Fruit fly (Drosophila melanogaster): ENCODE measurements around the gene CG33159.

The CG33159 gene

dm6 chr3L:3222643-3223389, 18.6 kb upstream of the CG33159 start, which contains the start of the genes RpL28 and eIF1 (continued):
- TF ChIP-seq CG2889 (GFP tag; IDR thresholded peaks at IDR 0.05), result peak; percentile 61; the same call in 2 of the 3 replicates
- peak; percentile 84 for TF ChIP-seq ap (GFP tag; IDR thresholded peaks at IDR 0.05)
- TF ChIP-seq pum (GFP tag; optimal IDR thresholded peaks at IDR 0.05), result peak; percentile 85
- peak in 1 of 3 experiments; percentile 79 for TF ChIP-seq lola (GFP tag; optimal IDR thresholded peaks at IDR 0.05)
- peak; percentile 95 for TF ChIP-seq CG11456 (GFP tag; IDR thresholded peaks at IDR 0.05)
- TF ChIP-seq ara (GFP tag; IDR thresholded peaks at IDR 0.05), result peak; percentile 84
- TF ChIP-seq dimm (GFP tag; IDR thresholded peaks at IDR 0.05), result 0 out of 2 replicates have a peak, but pooled peaks have one; percentile 17
- TF ChIP-seq CG14441 (GFP tag; IDR thresholded peaks at IDR 0.05), result peak; percentile 87
- no peak for TF ChIP-seq dan (GFP tag; IDR thresholded peaks at IDR 0.05)
- TF ChIP-seq CG17802 (tag; optimal IDR thresholded peaks at IDR 0.05), result peak; percentile 89
- TF ChIP-seq CG4730 (GFP tag; IDR thresholded peaks at IDR 0.05), result peak; percentile 69
- peak; percentile 88 for TF ChIP-seq Scr (GFP tag; IDR thresholded peaks at IDR 0.05; ENCODE audit: partially characterized antibody)
- peak; percentile 40 for TF ChIP-seq CG7745 (tag; optimal IDR thresholded peaks at IDR 0.05)
- TF ChIP-seq nom (GFP tag; optimal IDR thresholded peaks at IDR 0.05), result peak; percentile 86
- TF ChIP-seq CG8924 (tag; optimal IDR thresholded peaks at IDR 0.05), result peak; percentile 81
- peak; percentile 54 for TF ChIP-seq CG8765 (GFP tag; IDR thresholded peaks at IDR 0.05)
- TF ChIP-seq ind (GFP tag; optimal IDR thresholded peaks at IDR 0.05), result peak; percentile 80
- peak; percentile 54; the same call in 1 of the 2 replicates for TF ChIP-seq CG17612 (GFP tag; IDR thresholded peaks at IDR 0.05)
- peak; percentile 60 for TF ChIP-seq ERR (GFP tag; optimal IDR thresholded peaks at IDR 0.05)
- peak; percentile 85 for TF ChIP-seq CG12236 (GFP tag; optimal IDR thresholded peaks at IDR 0.05)
- TF ChIP-seq CG12071 (GFP tag; optimal IDR thresholded peaks at IDR 0.05), result peak; percentile 92
- TF ChIP-seq sens-2 (GFP tag; IDR thresholded peaks at IDR 0.05), result peak; percentile 87
- peak; percentile 87 for TF ChIP-seq row (GFP tag; IDR thresholded peaks at IDR 0.05)
- peak in 1 of 2 experiments; percentile 77 for TF ChIP-seq insv (GFP tag; optimal IDR thresholded peaks at IDR 0.05)
- TF ChIP-seq ken (GFP tag; IDR thresholded peaks at IDR 0.05), result peak; percentile 89
- TF ChIP-seq CG2202 (tag; optimal IDR thresholded peaks at IDR 0.05), result peak; percentile 85
- peak; percentile 88 for TF ChIP-seq zen (tag; optimal IDR thresholded peaks at IDR 0.05)
- peak; percentile 86 for TF ChIP-seq sqz (GFP tag; optimal IDR thresholded peaks at IDR 0.05)
- peak; percentile 72 for TF ChIP-seq inv (GFP tag; IDR thresholded peaks at IDR 0.05; ENCODE audit: partially characterized antibody)
- TF ChIP-seq C15 (GFP tag; IDR thresholded peaks at IDR 0.05), result peak; percentile 86; the same call in 2 of the 3 replicates
- peak; percentile 90 for TF ChIP-seq CG33557 (GFP tag; optimal IDR thresholded peaks at IDR 0.05)
- peak; percentile 61; the same call in 1 of the 2 replicates for TF ChIP-seq seq (GFP tag; IDR thresholded peaks at IDR 0.05)
- peak; percentile 73 for TF ChIP-seq CG7928 (GFP tag; optimal IDR thresholded peaks at IDR 0.05)
- peak; percentile 48 for TF ChIP-seq CG14667 (GFP tag; IDR thresholded peaks at IDR 0.05)
- peak; percentile 95 for TF ChIP-seq HHEX (GFP tag; optimal IDR thresholded peaks at IDR 0.05)
- no peak for TF ChIP-seq br (optimal IDR thresholded peaks at IDR 0.05)
- TF ChIP-seq CHES-1-like (GFP tag; optimal IDR thresholded peaks at IDR 0.05), result peak; percentile 91
- peak; percentile 45 to 93 for TF ChIP-seq Hr51 (GFP tag; optimal IDR thresholded peaks at IDR 0.05)
- TF ChIP-seq CG4360 (GFP tag; IDR thresholded peaks at IDR 0.05), result peak; percentile 59; the same call in 1 of the 2 replicates
- TF ChIP-seq YL-1 (GFP tag; optimal IDR thresholded peaks at IDR 0.05), result peak; percentile 98
- peak; percentile 90 for TF ChIP-seq CG4707 (GFP tag; optimal IDR thresholded peaks at IDR 0.05)
- TF ChIP-seq tll (GFP tag; optimal IDR thresholded peaks at IDR 0.05), result peak in 1 of 2 experiments; percentile 42
- TF ChIP-seq cwo (GFP tag; optimal IDR thresholded peaks at IDR 0.05), result peak; percentile 69
- peak; percentile 93 for TF ChIP-seq Sox100B (GFP tag; optimal IDR thresholded peaks at IDR 0.05)
- peak; percentile 83 for TF ChIP-seq TFAM (GFP tag; optimal IDR thresholded peaks at IDR 0.05)
- TF ChIP-seq unc-4 (GFP tag; IDR thresholded peaks at IDR 0.05; ENCODE audit: partially characterized antibody), result peak; percentile 81; the same call in 1 of the 2 replicates
- peak; percentile 68 for TF ChIP-seq CG31388 (GFP tag; optimal IDR thresholded peaks at IDR 0.05)
- TF ChIP-seq aop (GFP tag; IDR thresholded peaks at IDR 0.05), result 0 out of 2 replicates have a peak, but pooled peaks have one; percentile 41
